Worm (Caenorhabditis elegans) whole organism, young adult: Measurements from ENCODE around the gene Y73B6BL.270.

Experiments
- F37B4.10 ChIP-seq: fragments of 200-800 bp; sonication (Bioruptor generic); IDR thresholded peaks from 2 replicates; pipeline ENCODE4 v1.3.6; 2022; ENCODE audit warnings: missing genetic modification characterization, missing compliant biosample characterization
- rcor-1 ChIP-seq: fragments of 200-800 bp; sonication (Bioruptor generic); IDR thresholded peaks from 2 replicates; pipeline ENCODE4 v1.3.6; 2022; ENCODE audit warnings: missing genetic modification reagents, missing genetic modification characterization, missing compliant biosample characterization

- no peak for TF ChIP-seq F37B4.10 (GFP tag; lab: Robert Waterston, UW)
- no peak for TF ChIP-seq rcor-1 (GFP tag; lab: Robert Waterston, UW)
These were observed 34.4 kb upstream of the Y73B6BL.270 start for ce11 chrIV:6330790-6331189.
